Worm (Caenorhabditis elegans) whole organism, L1 larva: ENCODE measurements around the gene npp-25.

Experiments
- Y116A8C.19 ChIP-seq: sonication (generic microtip); optimal IDR thresholded peaks from 2 replicates; lab custom pipeline; 2016; ENCODE audit warnings: missing compliant biosample characterization, missing genetic modification characterization, borderline replicate concordance
- aha-1 ChIP-seq: fragments of 150-350 bp; optimal IDR thresholded peaks from 2 replicates; lab custom pipeline; 2014; ENCODE audit warnings: missing biosample characterization, missing genetic modification characterization
- aly-2 ChIP-seq: fragments of 150-350 bp; optimal IDR thresholded peaks from 2 replicates; lab custom pipeline; 2014; ENCODE audit warnings: missing biosample characterization, missing genetic modification characterization
- ama-1 ChIP-seq: fragments of 150-350 bp; optimal IDR thresholded peaks from 2 replicates; lab custom pipeline; 2014
- blmp-1 ChIP-seq: fragments of 150-350 bp; optimal IDR thresholded peaks from 2 replicates; lab custom pipeline; 2014; ENCODE audit warnings: missing biosample characterization, missing genetic modification characterization
- ceh-8 ChIP-seq: fragments of 200-800 bp; sonication (Bioruptor generic); optimal IDR thresholded peaks from 2 replicates; lab custom pipeline; 2018; ENCODE audit warnings: mild to moderate bottlenecking, missing genetic modification characterization, moderate library complexity, missing compliant biosample characterization
- ceh-82 ChIP-seq, 3 experiments: fragments of 150-350 bp in 1 of 3; sonication (generic microtip) in 2 of 3; optimal IDR thresholded peaks; 2 replicates each; lab custom pipeline; 2014 to 2017; ENCODE audit warnings: missing biosample characterization in 3 of 3, missing genetic modification characterization in 3 of 3
- ceh-90 ChIP-seq: sonication (generic microtip); optimal IDR thresholded peaks from 2 replicates; lab custom pipeline; 2016; ENCODE audit warnings: missing genetic modification characterization, missing compliant biosample characterization
- efl-1 ChIP-seq, 4 experiments: fragments of 150-350 bp; optimal IDR thresholded peaks in 3 of 4; peaks in 1 of 4; 1 replicate in 1 of 4; 2 replicates in 3 of 4; lab custom pipeline; 2014; ENCODE audit warnings: missing biosample characterization in 2 of 4, missing genetic modification characterization in 2 of 4, missing genetic modification reagents in 2 of 4
- elt-2 ChIP-seq: sonication (generic microtip); optimal IDR thresholded peaks from 2 replicates; lab custom pipeline; 2016; ENCODE audit warnings: missing genetic modification characterization, mild to moderate bottlenecking, inconsistent platforms, missing compliant biosample characterization, missing genetic modification reagents
- elt-3 ChIP-seq, 6 experiments: fragments of 150-350 bp in 1 of 6; sonication (generic microtip); optimal IDR thresholded peaks; 2 replicates each; lab custom pipeline; 2017 to 2018; ENCODE audit warnings: missing biosample characterization in 6 of 6, missing genetic modification characterization in 6 of 6, inconsistent platforms in 1 of 6
- ets-5 ChIP-seq: fragments of 200-800 bp; sonication (Bioruptor generic); IDR thresholded peaks from 2 replicates; pipeline ENCODE4 v1.3.6; 2022; ENCODE audit warnings: missing genetic modification characterization, missing compliant biosample characterization
- fkh-10 ChIP-seq: sonication (generic microtip); optimal IDR thresholded peaks from 2 replicates; lab custom pipeline; 2017; ENCODE audit warnings: missing biosample characterization, missing genetic modification reagents, missing genetic modification characterization
- grh-1 ChIP-seq: fragments of 200-800 bp; sonication (Bioruptor generic); IDR thresholded peaks from 2 replicates; pipeline ENCODE4 v1.3.6; 2022; ENCODE audit warnings: missing genetic modification reagents, missing genetic modification characterization, missing compliant biosample characterization
- hlh-17 ChIP-seq: fragments of 200-800 bp; sonication (Bioruptor generic); optimal IDR thresholded peaks from 2 replicates; lab custom pipeline; 2018; ENCODE audit warnings: missing genetic modification characterization, mild to moderate bottlenecking, missing compliant biosample characterization, moderate library complexity, borderline replicate concordance
- hpl-2 ChIP-seq: fragments of 150-350 bp; optimal IDR thresholded peaks from 2 replicates; lab custom pipeline; 2014; ENCODE audit warnings: missing biosample characterization, missing genetic modification reagents, missing genetic modification characterization
- irx-1 ChIP-seq: sonication (generic microtip); optimal IDR thresholded peaks from 2 replicates; lab custom pipeline; 2016; ENCODE audit warnings: missing genetic modification characterization, missing compliant biosample characterization
- isw-1 ChIP-seq: fragments of 200-800 bp; sonication (Bioruptor generic); IDR thresholded peaks from 2 replicates; pipeline ENCODE4 v1.3.6; 2022; ENCODE audit warnings: missing genetic modification characterization, missing compliant biosample characterization
- jun-1 ChIP-seq: fragments of 150-350 bp; optimal IDR thresholded peaks from 2 replicates; lab custom pipeline; 2014; ENCODE audit warnings: missing biosample characterization, missing genetic modification reagents, missing genetic modification characterization
- lin-13 ChIP-seq: fragments of 150-350 bp; optimal IDR thresholded peaks from 2 replicates; lab custom pipeline; 2014; ENCODE audit warnings: missing biosample characterization, missing genetic modification reagents, missing genetic modification characterization
- lin-35 ChIP-seq, 2 experiments: fragments of 150-350 bp; optimal IDR thresholded peaks; 2 replicates each; lab custom pipeline; 2014; ENCODE audit warnings: missing biosample characterization in 2 of 2, missing genetic modification characterization in 2 of 2, missing genetic modification reagents in 2 of 2
- lir-3 ChIP-seq: sonication (generic microtip); optimal IDR thresholded peaks from 2 replicates; lab custom pipeline; 2016; ENCODE audit warnings: mild to moderate bottlenecking, missing genetic modification characterization, moderate library complexity, missing compliant biosample characterization; ENCODE audit not compliant: poor library complexity
- lsy-2 ChIP-seq, 2 experiments: fragments of 150-350 bp; optimal IDR thresholded peaks; 2 replicates each; lab custom pipeline; 2014; ENCODE audit warnings: missing biosample characterization in 2 of 2, missing genetic modification characterization in 2 of 2
- nhr-11 ChIP-seq: fragments of 150-350 bp; optimal IDR thresholded peaks from 2 replicates; lab custom pipeline; 2014; ENCODE audit warnings: missing biosample characterization, missing genetic modification characterization
- nhr-20 ChIP-seq: sonication (generic microtip); optimal IDR thresholded peaks from 2 replicates; lab custom pipeline; 2016; ENCODE audit warnings: mild to moderate bottlenecking, missing genetic modification characterization, missing compliant biosample characterization
- nhr-84 ChIP-seq: sonication (generic microtip); optimal IDR thresholded peaks from 2 replicates; lab custom pipeline; 2017; ENCODE audit warnings: missing biosample characterization, missing genetic modification characterization
- nhr-85 ChIP-seq: sonication (generic microtip); peaks from one replicate; lab custom pipeline; 2016; ENCODE audit warnings: missing genetic modification characterization, inconsistent platforms, missing compliant biosample characterization
- nhr-90 ChIP-seq: sonication (generic microtip); optimal IDR thresholded peaks from 2 replicates; lab custom pipeline; 2016; ENCODE audit warnings: mild to moderate bottlenecking, missing genetic modification characterization, missing compliant biosample characterization; ENCODE audit not compliant: poor library complexity
- snu-23 ChIP-seq: sonication (generic microtip); optimal IDR thresholded peaks from 2 replicates; lab custom pipeline; 2016; ENCODE audit warnings: missing genetic modification characterization, missing compliant biosample characterization
- sptf-1 ChIP-seq: fragments of 150-350 bp; optimal IDR thresholded peaks from 2 replicates; lab custom pipeline; 2014; ENCODE audit warnings: missing biosample characterization, missing genetic modification characterization
- sup-37 ChIP-seq: fragments of 200-800 bp; sonication (Bioruptor generic); optimal IDR thresholded peaks from 2 replicates; lab custom pipeline; 2018; ENCODE audit warnings: mild to moderate bottlenecking, missing genetic modification characterization, missing compliant biosample characterization
- unc-62 ChIP-seq: fragments of 150-350 bp; optimal IDR thresholded peaks from 2 replicates; lab custom pipeline; 2014; ENCODE audit warnings: missing biosample characterization, missing genetic modification reagents, missing genetic modification characterization
- xbp-1 ChIP-seq: sonication (generic microtip); optimal IDR thresholded peaks from 2 replicates; lab custom pipeline; 2016; ENCODE audit warnings: missing genetic modification characterization, missing compliant biosample characterization
- zip-4 ChIP-seq: fragments of 200-800 bp; sonication (Bioruptor generic); optimal IDR thresholded peaks from 2 replicates; lab custom pipeline; 2018; ENCODE audit warnings: mild to moderate bottlenecking, missing genetic modification characterization, moderate library complexity, missing compliant biosample characterization
- ztf-11 ChIP-seq, 2 experiments: sonication (generic microtip); optimal IDR thresholded peaks; 2 replicates each; lab custom pipeline; 2016 to 2017; ENCODE audit warnings: missing genetic modification characterization in 2 of 2, missing biosample characterization in 1 of 2, missing compliant biosample characterization in 1 of 2
- ztf-4 ChIP-seq: fragments of 150-350 bp; optimal IDR thresholded peaks from 2 replicates; lab custom pipeline; 2014; ENCODE audit warnings: missing biosample characterization, missing genetic modification characterization

Gene npp-25

ce11 chrIII:12971828-12972379, 46.1 kb upstream of the npp-25 start (continued):
- no peak for TF ChIP-seq ceh-8 (GFP tag; lab: Kevin White, UChicago)
- no peak for TF ChIP-seq hpl-2
- TF ChIP-seq nhr-84 (tag; lab: Kevin White, UChicago): no peak
- TF ChIP-seq sptf-1: no peak
- peak; percentile 13 for TF ChIP-seq nhr-20 (tag; lab: Kevin White, UChicago)
- no peak for TF ChIP-seq aha-1 (tag; lab: Kevin White, UChicago)
- no peak for TF ChIP-seq sup-37 (GFP tag; lab: Kevin White, UChicago)
- no peak for TF ChIP-seq fkh-10 (GFP tag; lab: Kevin White, UChicago)
- no peak for TF ChIP-seq aly-2 (tag; lab: Kevin White, UChicago)
- TF ChIP-seq lir-3: no peak

- TF ChIP-seq zip-4 (GFP tag; lab: Kevin White, UChicago): no peak
- no peak for TF ChIP-seq aly-2 (tag; lab: Kevin White, UChicago)
- no peak for TF ChIP-seq unc-62 (GFP tag; lab: Kevin White, UChicago)
These were observed 42.5 kb upstream of the npp-25 start for ce11 chrIII:12968330-12968729.

ce11 chrIII:12967437-12968043, 41.7 kb upstream of the npp-25 start:
- TF ChIP-seq elt-2 (tag; lab: Kevin White, UChicago) (peak; percentile 52), xbp-1 (tag; lab: Kevin White, UChicago) (no peak), snu-23 (GFP tag; lab: Kevin White, UChicago) (peak; percentile 1), efl-1 (optimal IDR thresholded peaks at IDR 0.05; lab: Kevin White, UChicago) (no peak), efl-1 (GFP tag; optimal IDR thresholded peaks at IDR 0.05 in 1 of 2; lab: Kevin White, UChicago) (peak in 1 of 2 experiments; percentile 51), lsy-2 (tag; optimal IDR thresholded peaks at IDR 0.05; lab: Kevin White, UChicago) (peak in 1 of 2 experiments; percentile 46), hlh-17 (GFP tag; lab: Kevin White, UChicago) (no peak)

- TF ChIP-seq ama-1 (lab: Kevin White, UChicago) (no peak), ceh-90 (no peak), nhr-84 (tag; lab: Kevin White, UChicago) (no peak)
These were observed 41.1 kb upstream of the npp-25 start, which contains the start of gene ttm-1 for ce11 chrIII:12966895-12967294. ttm-1 (minus strand) TSS chrIII:12966995.

- TF ChIP-seq sptf-1 (no peak), aly-2 (tag; lab: Kevin White, UChicago) (no peak), elt-2 (tag; lab: Kevin White, UChicago) (peak; percentile 53)
These were observed 34.9 kb upstream of the npp-25 start for ce11 chrIII:12960705-12961104.

ce11 chrIII:12959286-12959685, 33.5 kb upstream of the npp-25 start:
- peak; percentile 63 for TF ChIP-seq elt-2 (tag; lab: Kevin White, UChicago)
- peak; percentile 21 for TF ChIP-seq blmp-1
- no peak for TF ChIP-seq lin-13 (GFP tag; lab: Kevin White, UChicago)
- peak; percentile 18 for TF ChIP-seq nhr-85 (tag; lab: Kevin White, UChicago)
- TF ChIP-seq efl-1 (optimal IDR thresholded peaks at IDR 0.05; lab: Kevin White, UChicago): no peak
- peak in 1 of 2 experiments; percentile 77 for TF ChIP-seq efl-1 (GFP tag; optimal IDR thresholded peaks at IDR 0.05 in 1 of 2; lab: Kevin White, UChicago)
- peak; percentile 9 for TF ChIP-seq nhr-90 (tag; lab: Kevin White, UChicago)
- TF ChIP-seq lin-35 (GFP tag; optimal IDR thresholded peaks at IDR 0.05; lab: Kevin White, UChicago): peak in 1 of 2 experiments; percentile 0
- TF ChIP-seq irx-1 (tag; lab: Kevin White, UChicago): no peak
- peak in 1 of 6 experiments; percentile 2 for TF ChIP-seq elt-3 (tag; optimal IDR thresholded peaks at IDR 0.05; lab: Kevin White, UChicago)

ce11 chrIII:12952615-12953014, 26.8 kb upstream of the npp-25 start:
- TF ChIP-seq hpl-2 (no peak), ztf-4 (tag; lab: Kevin White, UChicago) (no peak), Y116A8C.19 (no peak), ztf-11 (tag; optimal IDR thresholded peaks at IDR 0.05; lab: Kevin White, UChicago) (no peak), nhr-90 (tag; lab: Kevin White, UChicago) (no peak), grh-1 (no peak), jun-1 (tag; lab: Kevin White, UChicago) (no peak), nhr-11 (tag; lab: Kevin White, UChicago) (no peak), irx-1 (tag; lab: Kevin White, UChicago) (no peak), unc-62 (GFP tag; lab: Kevin White, UChicago) (no peak), isw-1 (GFP tag; lab: Robert Waterston, UW) (no peak), ets-5 (GFP tag; lab: Robert Waterston, UW) (no peak), efl-1 (optimal IDR thresholded peaks at IDR 0.05; lab: Kevin White, UChicago) (no peak), efl-1 (GFP tag; optimal IDR thresholded peaks at IDR 0.05 in 1 of 2; lab: Kevin White, UChicago) (no peak), ceh-82 (tag; optimal IDR thresholded peaks at IDR 0.05; lab: Kevin White, UChicago) (no peak), lin-35 (GFP tag; optimal IDR thresholded peaks at IDR 0.05; lab: Kevin White, UChicago) (no peak), lin-13 (GFP tag; lab: Kevin White, UChicago) (no peak)
